Worm (Caenorhabditis elegans) whole organism, mixed stage, embryonic: ENCODE results near the gene srh-38.

Source experiments
- M03D4.4 ChIP-seq: sonication (generic microtip); optimal IDR thresholded peaks from 2 replicates; lab custom pipeline; 2017; ENCODE audit warnings: mild to moderate bottlenecking, missing genetic modification characterization, missing compliant biosample characterization
- bed-3 ChIP-seq: fragments of 200-800 bp; sonication (Bioruptor generic); optimal IDR thresholded peaks from 3 replicates; lab custom pipeline; 2018; ENCODE audit warnings: mild to moderate bottlenecking, missing genetic modification characterization, moderate library complexity, missing compliant biosample characterization
- blmp-1 ChIP-seq: fragments of 150-350 bp; optimal IDR thresholded peaks from 2 replicates; lab custom pipeline; 2014; ENCODE audit warnings: missing biosample characterization, missing genetic modification characterization
- ceh-39 ChIP-seq: fragments of 150-350 bp; optimal IDR thresholded peaks from 2 replicates; lab custom pipeline; 2014; ENCODE audit warnings: missing biosample characterization, missing genetic modification characterization
- ceh-43 ChIP-seq: fragments of 200-800 bp; sonication (Bioruptor generic); optimal IDR thresholded peaks from 2 replicates; lab custom pipeline; 2018; ENCODE audit warnings: mild to moderate bottlenecking, missing genetic modification characterization, moderate library complexity, missing compliant biosample characterization
- ceh-83 ChIP-seq: fragments of 200-800 bp; sonication (Bioruptor generic); optimal IDR thresholded peaks from 2 replicates; lab custom pipeline; 2018; ENCODE audit warnings: mild to moderate bottlenecking, missing genetic modification characterization, missing compliant biosample characterization
- ces-1 ChIP-seq: fragments of 150-350 bp; optimal IDR thresholded peaks from 2 replicates; lab custom pipeline; 2014; ENCODE audit warnings: missing biosample characterization, missing genetic modification reagents, missing genetic modification characterization
- cnd-1 ChIP-seq: fragments of 200-800 bp; sonication (Bioruptor generic); optimal IDR thresholded peaks from 2 replicates; lab custom pipeline; 2018; ENCODE audit warnings: mild to moderate bottlenecking, missing genetic modification characterization, missing compliant biosample characterization
- drap-1 ChIP-seq: fragments of 200-800 bp; sonication (Bioruptor generic); optimal IDR thresholded peaks from 3 replicates; lab custom pipeline; 2018; ENCODE audit warnings: mild to moderate bottlenecking, missing genetic modification characterization, missing compliant biosample characterization
- elt-1 ChIP-seq: sonication (generic microtip); optimal IDR thresholded peaks from 2 replicates; lab custom pipeline; 2017; ENCODE audit warnings: missing genetic modification characterization, mild to moderate bottlenecking, missing compliant biosample characterization, antibody characterized with exemption, moderate library complexity, borderline replicate concordance; ENCODE audit not compliant: insufficient read depth
- elt-3 ChIP-seq: fragments of 150-350 bp; optimal IDR thresholded peaks from 2 replicates; lab custom pipeline; 2014; ENCODE audit warnings: missing biosample characterization, missing genetic modification characterization
- flh-1 ChIP-seq: fragments of 200-800 bp; sonication (Bioruptor generic); optimal IDR thresholded peaks from 2 replicates; lab custom pipeline; 2018; ENCODE audit warnings: mild to moderate bottlenecking, missing genetic modification characterization, moderate library complexity, missing compliant biosample characterization
- hlh-1 ChIP-seq: fragments of 150-350 bp; optimal IDR thresholded peaks from 2 replicates; lab custom pipeline; 2014; ENCODE audit warnings: missing biosample characterization, missing genetic modification reagents, missing genetic modification characterization
- lin-13 ChIP-seq: fragments of 150-350 bp; optimal IDR thresholded peaks from 2 replicates; lab custom pipeline; 2014; ENCODE audit warnings: missing biosample characterization, missing genetic modification characterization
- lin-32 ChIP-seq: fragments of 200-800 bp; sonication (Bioruptor generic); optimal IDR thresholded peaks from 2 replicates; lab custom pipeline; 2018; ENCODE audit warnings: mild to moderate bottlenecking, missing genetic modification characterization, missing compliant biosample characterization
- lsy-2 ChIP-seq: fragments of 150-350 bp; optimal IDR thresholded peaks from 2 replicates; lab custom pipeline; 2014; ENCODE audit warnings: missing biosample characterization, missing genetic modification characterization
- mab-5 ChIP-seq: fragments of 150-350 bp; optimal IDR thresholded peaks from 2 replicates; lab custom pipeline; 2014; ENCODE audit warnings: missing biosample characterization, missing genetic modification characterization
- mep-1 ChIP-seq: fragments of 150-350 bp; optimal IDR thresholded peaks from 2 replicates; lab custom pipeline; 2017; ENCODE audit warnings: missing biosample characterization, missing genetic modification reagents, missing genetic modification characterization, inconsistent platforms
- mls-2 ChIP-seq: sonication (generic microtip); optimal IDR thresholded peaks from 2 replicates; lab custom pipeline; 2016; ENCODE audit warnings: mild to moderate bottlenecking, missing genetic modification characterization, moderate library complexity, missing compliant biosample characterization
- nhr-12 ChIP-seq: fragments of 150-350 bp; optimal IDR thresholded peaks from 2 replicates; lab custom pipeline; 2014; ENCODE audit warnings: missing biosample characterization, missing genetic modification characterization
- nhr-2 ChIP-seq: fragments of 150-350 bp; optimal IDR thresholded peaks from 2 replicates; lab custom pipeline; 2014; ENCODE audit warnings: missing biosample characterization, missing genetic modification characterization
- nhr-237 ChIP-seq: fragments of 150-350 bp; optimal IDR thresholded peaks from 2 replicates; lab custom pipeline; 2014; ENCODE audit warnings: missing biosample characterization, missing genetic modification characterization
- nhr-28 ChIP-seq: fragments of 150-350 bp; optimal IDR thresholded peaks from 2 replicates; lab custom pipeline; 2014; ENCODE audit warnings: missing biosample characterization, missing genetic modification characterization
- nhr-76 ChIP-seq: sonication (generic microtip); optimal IDR thresholded peaks from 2 replicates; lab custom pipeline; 2017; ENCODE audit warnings: missing biosample characterization, missing genetic modification characterization
- pha-4 ChIP-seq: fragments of 150-350 bp; optimal IDR thresholded peaks from 2 replicates; lab custom pipeline; 2018; ENCODE audit warnings: missing biosample characterization, missing genetic modification reagents, missing genetic modification characterization
- sem-2 ChIP-seq: fragments of 200-800 bp; sonication (Bioruptor generic); optimal IDR thresholded peaks from 2 replicates; lab custom pipeline; 2018; ENCODE audit warnings: mild to moderate bottlenecking, missing genetic modification characterization, missing compliant biosample characterization
- snpc-4 ChIP-seq: fragments of 150-350 bp; optimal IDR thresholded peaks from 2 replicates; lab custom pipeline; 2014; ENCODE audit warnings: missing biosample characterization, missing genetic modification characterization
- sptf-1 ChIP-seq: sonication (generic microtip); optimal IDR thresholded peaks from 2 replicates; lab custom pipeline; 2017; ENCODE audit warnings: mild to moderate bottlenecking, missing genetic modification characterization, moderate library complexity, missing compliant biosample characterization
- tbx-8 ChIP-seq: fragments of 200-800 bp; sonication (Bioruptor generic); optimal IDR thresholded peaks from 2 replicates; lab custom pipeline; 2018; ENCODE audit warnings: mild to moderate bottlenecking, missing genetic modification characterization, moderate library complexity, missing compliant biosample characterization
- unc-120 ChIP-seq: sonication (generic microtip); optimal IDR thresholded peaks from 2 replicates; lab custom pipeline; 2017; ENCODE audit warnings: missing genetic modification characterization, missing compliant biosample characterization; ENCODE audit not compliant: poor library complexity, severe bottlenecking
- unc-39 ChIP-seq: fragments of 150-350 bp; optimal IDR thresholded peaks from 2 replicates; lab custom pipeline; 2014; ENCODE audit warnings: missing biosample characterization, missing genetic modification characterization
- unc-62 ChIP-seq: fragments of 150-350 bp; optimal IDR thresholded peaks from 2 replicates; lab custom pipeline; 2014; ENCODE audit warnings: missing biosample characterization, missing genetic modification reagents, missing genetic modification characterization
- zip-8 ChIP-seq: fragments of 150-350 bp; optimal IDR thresholded peaks from 2 replicates; lab custom pipeline; 2014; ENCODE audit warnings: missing biosample characterization, missing genetic modification characterization
- ztf-11 ChIP-seq: fragments of 150-350 bp; optimal IDR thresholded peaks from 2 replicates; lab custom pipeline; 2014; ENCODE audit warnings: missing biosample characterization, missing genetic modification characterization

srh-38 gene

DNA sequence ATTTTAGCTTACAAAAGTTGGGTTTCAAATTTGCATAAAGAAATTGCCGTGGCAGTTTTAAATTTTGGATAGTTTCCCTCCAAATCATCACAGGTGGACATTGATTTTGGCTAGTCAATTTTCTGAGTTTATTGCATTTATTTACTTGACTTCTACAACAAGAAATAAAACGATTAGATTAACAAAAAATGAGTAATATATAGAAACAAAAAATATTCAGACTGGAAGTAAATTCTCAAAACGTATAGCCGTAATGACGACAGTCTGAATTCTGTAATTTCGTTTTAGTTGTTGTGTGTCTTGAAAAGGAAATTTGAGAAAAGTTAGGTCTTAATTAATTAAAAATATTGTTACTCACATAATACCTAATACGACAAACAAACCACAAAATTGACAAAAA, 16.0 kb upstream of the srh-38 start, which contains the start of gene srw-141:
TSS of gene srw-141 (minus strand) at position 101 of the 400 bp plus-strand sequence.
- TF ChIP-seq sptf-1 (tag; lab: Kevin White, UChicago) (no peak), unc-39 (tag; lab: Kevin White, UChicago) (no peak), zip-8 (no peak), ztf-11 (no peak), tbx-8 (GFP tag; lab: Kevin White, UChicago) (no peak), snpc-4 (tag; lab: Kevin White, UChicago) (no peak), lin-32 (no peak), pha-4 (tag; lab: Kevin White, UChicago) (no peak), lsy-2 (tag; lab: Kevin White, UChicago) (no peak), bed-3 (GFP tag; lab: Kevin White, UChicago) (no peak), elt-1 (no peak), cnd-1 (tag; lab: Kevin White, UChicago) (no peak), hlh-1 (no peak), M03D4.4 (tag; lab: Kevin White, UChicago) (no peak), unc-62 (GFP tag; lab: Kevin White, UChicago) (no peak), flh-1 (no peak), blmp-1 (no peak)

DNA sequence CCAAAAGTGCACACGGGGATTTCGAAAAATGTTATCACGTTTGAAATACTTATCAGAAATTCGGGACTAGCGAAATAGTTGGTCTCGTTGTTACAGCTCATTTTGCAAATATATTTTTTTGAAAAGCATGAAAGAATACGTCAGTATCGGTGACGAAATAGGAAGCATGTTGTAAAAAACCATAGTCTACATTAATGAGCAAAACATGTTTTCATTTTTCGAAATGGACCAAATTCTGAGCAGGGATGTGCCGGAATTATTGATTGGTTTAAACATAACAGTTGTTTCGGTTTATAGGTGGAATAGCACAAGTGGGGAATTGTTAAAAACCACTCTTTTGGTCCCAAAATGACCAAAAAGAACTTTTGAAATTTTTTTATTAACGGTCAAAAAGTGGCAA, 11.6 kb upstream of the srh-38 start, which contains the start of gene srh-247:
TSS of gene srh-247 (minus strand) at position 101 of the 400 bp plus-strand sequence.
- no peak for TF ChIP-seq unc-62 (GFP tag; lab: Kevin White, UChicago)
- no peak for TF ChIP-seq mab-5
- TF ChIP-seq mls-2 (tag; lab: Kevin White, UChicago) = no peak
- TF ChIP-seq ceh-83 (GFP tag; lab: Kevin White, UChicago) = no peak
- TF ChIP-seq unc-39 (tag; lab: Kevin White, UChicago) = no peak
- no peak for TF ChIP-seq cnd-1 (tag; lab: Kevin White, UChicago)
- TF ChIP-seq M03D4.4 (tag; lab: Kevin White, UChicago) = no peak
- TF ChIP-seq drap-1 = no peak
- TF ChIP-seq hlh-1 = no peak
- TF ChIP-seq zip-8 = no peak
- no peak for TF ChIP-seq blmp-1

ce11 chrV:2931252-2931651, 8.8 kb upstream of the srh-38 start, which contains the start of gene C31B8.1:
C31B8.1 (plus strand) TSS chrV:2931552.
- TF ChIP-seq ztf-11 = no peak
- no peak for TF ChIP-seq sem-2
- no peak for TF ChIP-seq drap-1
- no peak for TF ChIP-seq ceh-43 (GFP tag; lab: Kevin White, UChicago)
- TF ChIP-seq mls-2 (tag; lab: Kevin White, UChicago) = no peak
- no peak for TF ChIP-seq nhr-28 (tag; lab: Kevin White, UChicago)
- no peak for TF ChIP-seq tbx-8 (GFP tag; lab: Kevin White, UChicago)
- TF ChIP-seq M03D4.4 (tag; lab: Kevin White, UChicago) = no peak
- TF ChIP-seq ces-1 (GFP tag; lab: Kevin White, UChicago) = no peak
- TF ChIP-seq nhr-2 (tag; lab: Kevin White, UChicago) = no peak
- TF ChIP-seq nhr-12 (tag; lab: Kevin White, UChicago) = no peak
- no peak for TF ChIP-seq blmp-1
- TF ChIP-seq elt-3 (tag; lab: Kevin White, UChicago) = no peak
- no peak for TF ChIP-seq mep-1 (tag; lab: Kevin White, UChicago)
- no peak for TF ChIP-seq cnd-1 (tag; lab: Kevin White, UChicago)
- TF ChIP-seq nhr-76 (tag; lab: Kevin White, UChicago) = no peak
- TF ChIP-seq zip-8 = no peak
- TF ChIP-seq unc-62 (GFP tag; lab: Kevin White, UChicago) = no peak
- no peak for TF ChIP-seq nhr-237 (tag; lab: Kevin White, UChicago)
- TF ChIP-seq, all 35 proteins: peak for 0

DNA sequence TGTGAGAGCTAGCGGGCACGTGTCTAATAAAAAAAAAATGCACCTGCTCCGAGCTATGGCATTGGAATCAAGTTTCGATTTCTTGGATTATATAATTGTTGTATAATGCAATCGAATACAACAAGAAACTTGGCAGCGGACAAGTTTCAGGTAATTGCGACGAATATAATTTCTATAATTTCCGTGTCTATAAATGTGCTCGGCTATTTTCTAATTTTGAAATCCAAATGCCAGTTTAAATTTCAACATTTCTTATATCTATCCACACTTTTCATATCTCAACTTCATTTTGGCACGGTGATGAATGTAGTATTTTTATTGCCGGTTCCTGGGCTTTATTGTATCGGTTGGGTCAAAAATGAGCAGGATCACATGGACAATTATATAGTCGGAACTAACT, 7.3 kb upstream of the srh-38 start, which contains the start of gene C31B8.16:
TSS of gene C31B8.16 (plus strand) at position 301 of the 400 bp plus-strand sequence.
- TF ChIP-seq elt-3 (tag; lab: Kevin White, UChicago) = no peak
- TF ChIP-seq lin-13 (tag; lab: Kevin White, UChicago) = no peak
- no peak for TF ChIP-seq sptf-1 (tag; lab: Kevin White, UChicago)
- TF ChIP-seq mep-1 (tag; lab: Kevin White, UChicago) = no peak
- no peak for TF ChIP-seq ces-1 (GFP tag; lab: Kevin White, UChicago)
- no peak for TF ChIP-seq mab-5
- no peak for TF ChIP-seq drap-1
- no peak for TF ChIP-seq sem-2
- no peak for TF ChIP-seq hlh-1
- no peak for TF ChIP-seq pha-4 (tag; lab: Kevin White, UChicago)
- no peak for TF ChIP-seq flh-1
- no peak for TF ChIP-seq cnd-1 (tag; lab: Kevin White, UChicago)
- no peak for TF ChIP-seq unc-120 (tag; lab: Kevin White, UChicago)
- TF ChIP-seq ceh-39 (tag; lab: Kevin White, UChicago) = no peak
- no peak for TF ChIP-seq unc-62 (GFP tag; lab: Kevin White, UChicago)
- TF ChIP-seq ztf-11 = no peak
- TF ChIP-seq unc-39 (tag; lab: Kevin White, UChicago) = no peak
- no peak for TF ChIP-seq nhr-237 (tag; lab: Kevin White, UChicago)
- no peak for TF ChIP-seq nhr-2 (tag; lab: Kevin White, UChicago)
